Worm (Caenorhabditis elegans) whole organism, midembryonic: ENCODE data around the gene hmit-1.1.

Source experiments
- cog-1 ChIP-seq: sonication (generic microtip); optimal IDR thresholded peaks from 2 replicates; lab custom pipeline; 2016; ENCODE audit warnings: missing genetic modification characterization, missing compliant biosample characterization
- ztf-29 ChIP-seq: fragments of 200-800 bp; sonication (Bioruptor generic); IDR thresholded peaks from 2 replicates; pipeline ENCODE4 v1.3.6; 2022; ENCODE audit warnings: missing genetic modification reagents, missing genetic modification characterization, missing compliant biosample characterization

DNA sequence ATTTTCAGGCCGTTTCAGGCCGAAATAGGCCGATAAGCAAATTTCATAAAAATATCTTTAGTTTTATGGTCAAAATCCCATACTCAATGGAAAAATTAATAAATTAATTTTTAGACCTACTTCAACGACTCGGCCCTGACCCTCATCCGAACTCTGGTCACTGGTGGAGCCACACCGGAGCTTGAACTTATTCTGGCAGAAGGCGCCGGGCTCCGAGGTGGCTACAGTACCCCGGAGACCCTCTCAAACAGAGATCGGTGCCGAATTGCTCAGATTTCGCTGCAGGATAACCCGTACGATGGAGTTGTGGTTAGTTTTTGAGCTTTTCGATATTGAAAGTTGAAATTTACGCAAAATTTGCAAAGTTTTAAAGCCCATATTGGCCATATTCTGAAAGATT, 9.8 kb upstream of the hmit-1.1 start:
- TF ChIP-seq ztf-29 (GFP tag; lab: Robert Waterston, UW), result no peak
- no peak for TF ChIP-seq cog-1 (tag; lab: Kevin White, UChicago)
